Worm (Caenorhabditis elegans) whole organism, L4 larva: ENCODE results near the gene nhr-14.

Experiments used
- F49E8.2 ChIP-seq: sonication (generic microtip); optimal IDR thresholded peaks from 2 replicates; lab custom pipeline; 2016; ENCODE audit warnings: missing compliant biosample characterization, mild to moderate bottlenecking, missing genetic modification characterization, borderline replicate concordance
- T20F7.1 ChIP-seq: fragments of 200-800 bp; sonication (Bioruptor generic); optimal IDR thresholded peaks from 2 replicates; lab custom pipeline; 2018; ENCODE audit warnings: mild to moderate bottlenecking, missing genetic modification characterization, missing compliant biosample characterization
- ZK546.5 ChIP-seq, 2 experiments: sonication (generic microtip); optimal IDR thresholded peaks; 2 replicates each; lab custom pipeline; 2017; ENCODE audit warnings: missing biosample characterization in 2 of 2, missing genetic modification characterization in 2 of 2
- aha-1 ChIP-seq: fragments of 150-350 bp; peaks from one replicate; lab custom pipeline; 2014; ENCODE audit warnings: missing biosample characterization, missing genetic modification characterization
- aly-2 ChIP-seq: sonication (generic microtip); optimal IDR thresholded peaks from 2 replicates; lab custom pipeline; 2018; ENCODE audit warnings: missing biosample characterization, missing genetic modification characterization
- attf-4 ChIP-seq: sonication (generic microtip); optimal IDR thresholded peaks from 3 replicates; lab custom pipeline; 2017; ENCODE audit warnings: missing biosample characterization, missing genetic modification characterization
- ceh-20 ChIP-seq: fragments of 200-800 bp; sonication (Bioruptor generic); IDR thresholded peaks from 2 replicates; pipeline ENCODE4 v1.3.6; 2022; ENCODE audit warnings: missing genetic modification reagents, missing genetic modification characterization, missing compliant biosample characterization
- ceh-44 ChIP-seq: fragments of 200-800 bp; sonication (Bioruptor generic); IDR thresholded peaks from 2 replicates; pipeline ENCODE4 v1.3.6; 2022; ENCODE audit warnings: missing genetic modification reagents, missing genetic modification characterization, missing compliant biosample characterization
- cey-2 ChIP-seq: sonication (generic microtip); optimal IDR thresholded peaks from 3 replicates; lab custom pipeline; 2017; ENCODE audit warnings: missing genetic modification characterization, mild to moderate bottlenecking, missing compliant biosample characterization, antibody characterized with exemption, borderline replicate concordance; ENCODE audit not compliant: insufficient read depth
- daf-12 ChIP-seq: fragments of 150-350 bp; optimal IDR thresholded peaks from 2 replicates; lab custom pipeline; 2014; ENCODE audit warnings: missing biosample characterization, missing genetic modification reagents, missing genetic modification characterization
- daf-16 ChIP-seq, 3 experiments: sonication (generic microtip); optimal IDR thresholded peaks; 2 replicates each; lab custom pipeline; 2016 to 2017; ENCODE audit warnings: missing genetic modification characterization in 3 of 3, missing genetic modification reagents in 3 of 3, mild to moderate bottlenecking in 2 of 3, missing compliant biosample characterization in 2 of 3, missing biosample characterization in 1 of 3, moderate library complexity in 1 of 3
- dmd-6 ChIP-seq: fragments of 200-800 bp; sonication (Bioruptor generic); IDR thresholded peaks from 2 replicates; pipeline ENCODE4 v1.3.6; 2022; ENCODE audit warnings: missing genetic modification reagents, missing genetic modification characterization, missing compliant biosample characterization
- dmd-8 ChIP-seq: fragments of 200-800 bp; sonication (Bioruptor generic); IDR thresholded peaks from 2 replicates; pipeline ENCODE4 v1.3.6; 2022; ENCODE audit warnings: missing genetic modification characterization, missing compliant biosample characterization
- dmd-9 ChIP-seq: fragments of 200-800 bp; sonication (Bioruptor generic); IDR thresholded peaks from 2 replicates; pipeline ENCODE4 v1.3.6; 2022; ENCODE audit warnings: missing genetic modification reagents, missing genetic modification characterization, missing compliant biosample characterization
- dpl-1 ChIP-seq: fragments of 150-350 bp; optimal IDR thresholded peaks from 2 replicates; lab custom pipeline; 2014; ENCODE audit warnings: missing biosample characterization, missing genetic modification reagents, missing genetic modification characterization
- duxl-1 ChIP-seq: sonication (generic microtip); optimal IDR thresholded peaks from 2 replicates; lab custom pipeline; 2016; ENCODE audit warnings: mild to moderate bottlenecking, missing genetic modification characterization, moderate library complexity, missing compliant biosample characterization; ENCODE audit not compliant: poor library complexity
- dve-1 ChIP-seq: sonication (generic microtip); optimal IDR thresholded peaks from 2 replicates; lab custom pipeline; 2017; ENCODE audit warnings: antibody characterized with exemption, mild to moderate bottlenecking, missing genetic modification characterization, missing compliant biosample characterization; ENCODE audit not compliant: insufficient read depth
- fos-1 ChIP-seq: fragments of 150-350 bp; optimal IDR thresholded peaks from 2 replicates; lab custom pipeline; 2014; ENCODE audit warnings: missing biosample characterization, missing genetic modification characterization
- gei-8 ChIP-seq: fragments of 200-800 bp; sonication (Bioruptor generic); optimal IDR thresholded peaks from 2 replicates; lab custom pipeline; 2018; ENCODE audit warnings: mild to moderate bottlenecking, missing genetic modification characterization, missing compliant biosample characterization
- hlh-11 ChIP-seq: fragments of 200-800 bp; sonication (Bioruptor generic); optimal IDR thresholded peaks from 2 replicates; lab custom pipeline; 2018; ENCODE audit warnings: mild to moderate bottlenecking, missing genetic modification characterization, missing compliant biosample characterization
- hmg-1.1 ChIP-seq: fragments of 200-800 bp; sonication (Bioruptor generic); IDR thresholded peaks from 2 replicates; pipeline ENCODE4 v1.3.6; 2022; ENCODE audit warnings: missing genetic modification reagents, missing genetic modification characterization, missing compliant biosample characterization
- jun-1 ChIP-seq: fragments of 150-350 bp; optimal IDR thresholded peaks from 2 replicates; lab custom pipeline; 2014; ENCODE audit warnings: missing biosample characterization, missing genetic modification reagents, missing genetic modification characterization
- lin-1 ChIP-seq: fragments of 200-800 bp; sonication (Bioruptor generic); IDR thresholded peaks from 2 replicates; pipeline ENCODE4 v1.3.6; 2022; ENCODE audit warnings: missing genetic modification reagents, missing genetic modification characterization, missing compliant biosample characterization
- lsy-2 ChIP-seq, 2 experiments: fragments of 150-350 bp in 1 of 2; sonication (generic microtip) in 1 of 2; optimal IDR thresholded peaks; 2 replicates each; lab custom pipeline; 2014 to 2017; ENCODE audit warnings: missing biosample characterization in 2 of 2, missing genetic modification characterization in 2 of 2
- madf-5 ChIP-seq, 2 experiments: fragments of 200-800 bp; sonication (Bioruptor generic); IDR thresholded peaks; 2 replicates each; pipeline ENCODE4 v1.3.6; 2022; ENCODE audit warnings: missing compliant biosample characterization in 2 of 2, missing genetic modification characterization in 2 of 2
- mdl-1 ChIP-seq, 2 experiments: fragments of 150-350 bp in 1 of 2; sonication (generic microtip) in 1 of 2; optimal IDR thresholded peaks; 2 replicates each; lab custom pipeline; 2014 to 2017; ENCODE audit warnings: missing biosample characterization in 2 of 2, missing genetic modification characterization in 2 of 2
- mdt-29 ChIP-seq: fragments of 200-800 bp; sonication (Bioruptor generic); IDR thresholded peaks from 2 replicates; pipeline ENCODE4 v1.3.6; 2022; ENCODE audit warnings: missing genetic modification reagents, missing genetic modification characterization, missing compliant biosample characterization
- mep-1 ChIP-seq: fragments of 150-350 bp; sonication (generic microtip); optimal IDR thresholded peaks from 3 replicates; lab custom pipeline; 2014; ENCODE audit warnings: missing biosample characterization, missing genetic modification characterization
- mes-2 ChIP-seq: sonication (generic microtip); optimal IDR thresholded peaks from 2 replicates; lab custom pipeline; 2016; ENCODE audit warnings: missing genotype, mild to moderate bottlenecking, missing genetic modification characterization, missing compliant biosample characterization; ENCODE audit not compliant: poor library complexity, severe bottlenecking
- mxl-3 ChIP-seq: fragments of 200-800 bp; sonication (Bioruptor generic); optimal IDR thresholded peaks from 2 replicates; lab custom pipeline; 2018; ENCODE audit warnings: mild to moderate bottlenecking, missing genetic modification characterization, missing compliant biosample characterization
- nhr-10 ChIP-seq: fragments of 150-350 bp; optimal IDR thresholded peaks from 2 replicates; lab custom pipeline; 2014; ENCODE audit warnings: missing biosample characterization, missing genetic modification characterization
- nhr-102 ChIP-seq: sonication (generic microtip); optimal IDR thresholded peaks from 2 replicates; lab custom pipeline; 2016; ENCODE audit warnings: mild to moderate bottlenecking, missing genetic modification characterization, moderate library complexity, missing compliant biosample characterization
- nhr-237 ChIP-seq: sonication (generic microtip); optimal IDR thresholded peaks from 2 replicates; lab custom pipeline; 2017; ENCODE audit warnings: missing biosample characterization, missing genetic modification characterization
- nhr-25 ChIP-seq: sonication (generic microtip); optimal IDR thresholded peaks from 2 replicates; lab custom pipeline; 2017; ENCODE audit warnings: missing genetic modification characterization, mild to moderate bottlenecking, missing compliant biosample characterization, antibody characterized with exemption, moderate library complexity, borderline replicate concordance; ENCODE audit not compliant: insufficient read depth
- nhr-28 ChIP-seq: fragments of 150-350 bp; optimal IDR thresholded peaks from 2 replicates; lab custom pipeline; 2014; ENCODE audit warnings: missing biosample characterization, missing genetic modification characterization
- nhr-41 ChIP-seq: fragments of 200-800 bp; sonication (Bioruptor generic); IDR thresholded peaks from 2 replicates; pipeline ENCODE4 v1.3.6; 2022; ENCODE audit warnings: missing genetic modification reagents, missing genetic modification characterization, missing compliant biosample characterization
- nhr-48 ChIP-seq: sonication (generic microtip); optimal IDR thresholded peaks from 2 replicates; lab custom pipeline; 2016; ENCODE audit warnings: mild to moderate bottlenecking, missing genetic modification characterization, missing compliant biosample characterization
- nhr-6 ChIP-seq: fragments of 150-350 bp; optimal IDR thresholded peaks from 2 replicates; lab custom pipeline; 2014; ENCODE audit warnings: missing biosample characterization, missing genetic modification characterization
- nhr-76 ChIP-seq: fragments of 150-350 bp; optimal IDR thresholded peaks from 2 replicates; lab custom pipeline; 2014; ENCODE audit warnings: missing biosample characterization, missing genetic modification characterization
- nhr-77 ChIP-seq: fragments of 150-350 bp; optimal IDR thresholded peaks from 2 replicates; lab custom pipeline; 2014; ENCODE audit warnings: missing biosample characterization, missing genetic modification characterization
- php-3 ChIP-seq: fragments of 200-800 bp; sonication (Bioruptor generic); IDR thresholded peaks from 2 replicates; pipeline ENCODE4 v1.3.6; 2022; ENCODE audit warnings: missing genetic modification reagents, missing genetic modification characterization, missing compliant biosample characterization
- rbr-2 ChIP-seq: sonication (generic microtip); optimal IDR thresholded peaks from 2 replicates; lab custom pipeline; 2016; ENCODE audit warnings: missing genotype, missing genetic modification characterization, missing compliant biosample characterization
- skn-1 ChIP-seq: fragments of 150-350 bp; optimal IDR thresholded peaks from 2 replicates; lab custom pipeline; 2014; ENCODE audit warnings: missing biosample characterization, missing genetic modification characterization
- snpc-4 ChIP-seq: fragments of 150-350 bp; optimal IDR thresholded peaks from 2 replicates; lab custom pipeline; 2014; ENCODE audit warnings: missing biosample characterization, missing genetic modification characterization
- tra-1 ChIP-seq: fragments of 200-800 bp; sonication (Bioruptor generic); IDR thresholded peaks from 2 replicates; pipeline ENCODE4 v1.3.6; 2022; ENCODE audit warnings: missing genetic modification reagents, missing genetic modification characterization, missing compliant biosample characterization
- vab-7 ChIP-seq: fragments of 200-800 bp; sonication (Bioruptor generic); IDR thresholded peaks from 2 replicates; pipeline ENCODE4 v1.3.6; 2022; ENCODE audit warnings: missing genetic modification reagents, missing genetic modification characterization, missing compliant biosample characterization
- zfp-2 ChIP-seq: sonication (generic microtip); optimal IDR thresholded peaks from 2 replicates; lab custom pipeline; 2016; ENCODE audit warnings: mild to moderate bottlenecking, missing genetic modification characterization, missing compliant biosample characterization
- zfp-3 ChIP-seq: fragments of 200-800 bp; sonication (Bioruptor generic); conservative IDR thresholded peaks from 2 replicates; pipeline ENCODE4 v1.3.6; 2022; ENCODE audit warnings: missing genetic modification reagents, missing genetic modification characterization, missing compliant biosample characterization
- zip-11 ChIP-seq: fragments of 200-800 bp; sonication (Bioruptor generic); IDR thresholded peaks from 2 replicates; pipeline ENCODE4 v1.3.6; 2022; ENCODE audit warnings: missing genetic modification characterization, missing compliant biosample characterization
- ztf-7 ChIP-seq: fragments of 150-350 bp; optimal IDR thresholded peaks from 2 replicates; lab custom pipeline; 2014; ENCODE audit warnings: missing biosample characterization, missing genetic modification characterization

Gene nhr-14

ce11 chrX:8475142-8475541 lies 836 bp downstream of the nhr-14 start:
- TF ChIP-seq tra-1 (GFP tag; lab: Robert Waterston, UW): peak; percentile 41; the same call in 1 of the 2 replicates
- peak; percentile 32 for TF ChIP-seq T20F7.1
- TF ChIP-seq jun-1 (tag; lab: Kevin White, UChicago): no peak
- peak; percentile 95 for TF ChIP-seq nhr-10 (tag; lab: Kevin White, UChicago)
- no peak for TF ChIP-seq lin-1 (GFP tag; lab: Robert Waterston, UW)
- peak; percentile 56 for TF ChIP-seq cey-2 (tag; lab: Kevin White, UChicago)
- no peak for TF ChIP-seq fos-1 (tag; lab: Kevin White, UChicago)
- TF ChIP-seq dmd-6 (GFP tag; lab: Robert Waterston, UW): peak; percentile 50
- peak; percentile 89 for TF ChIP-seq nhr-28
- TF ChIP-seq mes-2 (tag; lab: Kevin White, UChicago): no peak
- TF ChIP-seq hlh-11 (tag; lab: Kevin White, UChicago): peak; percentile 91
- TF ChIP-seq daf-16 (GFP tag; optimal IDR thresholded peaks at IDR 0.05; lab: Kevin White, UChicago): no peak
- peak; percentile 2 for TF ChIP-seq daf-16 (tag; optimal IDR thresholded peaks at IDR 0.05; lab: Kevin White, UChicago)
- TF ChIP-seq rbr-2 (tag; lab: Kevin White, UChicago): peak; percentile 28
- TF ChIP-seq zfp-3 (GFP tag; lab: Robert Waterston, UW): no peak
- no peak for TF ChIP-seq dmd-9
- no peak for TF ChIP-seq F49E8.2
- TF ChIP-seq snpc-4: no peak
- no peak for TF ChIP-seq dpl-1 (GFP tag; lab: Kevin White, UChicago)
- no peak for TF ChIP-seq vab-7 (GFP tag; lab: Robert Waterston, UW)
- TF ChIP-seq ztf-7 (tag; lab: Kevin White, UChicago): no peak
- TF ChIP-seq nhr-102 (tag; lab: Kevin White, UChicago): peak; percentile 23
- peak; percentile 81 for TF ChIP-seq mep-1 (tag; lab: Kevin White, UChicago)
- no peak for TF ChIP-seq hmg-1.1
- TF ChIP-seq mdt-29: no peak
- TF ChIP-seq dve-1: peak; percentile 40
- TF ChIP-seq zfp-2: no peak
- peak; percentile 28 for TF ChIP-seq nhr-76 (tag; lab: Kevin White, UChicago)
- TF ChIP-seq aha-1 (tag; lab: Kevin White, UChicago): peak; percentile 98
- TF ChIP-seq nhr-41: no peak
- TF ChIP-seq dmd-8: no peak
- TF ChIP-seq nhr-237: peak; percentile 47
- no peak for TF ChIP-seq madf-5 (GFP tag; IDR thresholded peaks at IDR 0.05; lab: Robert Waterston, UW)
- TF ChIP-seq nhr-25 (tag; lab: Kevin White, UChicago): peak; percentile 93
- TF ChIP-seq daf-12 (tag; lab: Kevin White, UChicago): no peak
- no peak for TF ChIP-seq aly-2 (tag; lab: Kevin White, UChicago)
- TF ChIP-seq mdl-1 (tag; optimal IDR thresholded peaks at IDR 0.05; lab: Kevin White, UChicago): peak; percentile 84 to 92
- no peak for TF ChIP-seq duxl-1 (tag; lab: Kevin White, UChicago)
- TF ChIP-seq ZK546.5 (tag; optimal IDR thresholded peaks at IDR 0.05; lab: Kevin White, UChicago): no peak
- 0 out of 2 replicates have a peak, but pooled peaks have one; percentile 19 for TF ChIP-seq ceh-20
- no peak for TF ChIP-seq php-3 (GFP tag; lab: Robert Waterston, UW)
- no peak for TF ChIP-seq skn-1 (tag; lab: Kevin White, UChicago)
- TF ChIP-seq nhr-6 (tag; lab: Kevin White, UChicago): peak; percentile 28
- TF ChIP-seq gei-8: no peak
- peak; percentile 20 for TF ChIP-seq mxl-3 (GFP tag; lab: Kevin White, UChicago)
- peak; percentile 49 for TF ChIP-seq nhr-77 (tag; lab: Kevin White, UChicago)
- TF ChIP-seq attf-4 (tag; lab: Kevin White, UChicago): no peak
- no peak for TF ChIP-seq zip-11
- TF ChIP-seq nhr-48 (tag; lab: Kevin White, UChicago): peak; percentile 88
- no peak for TF ChIP-seq ceh-44 (GFP tag; lab: Robert Waterston, UW)
- TF ChIP-seq lsy-2 (tag; optimal IDR thresholded peaks at IDR 0.05; lab: Kevin White, UChicago): peak; percentile 62 to 76
